Worm (Caenorhabditis elegans) whole organism, late embryonic: ENCODE measurements around the gene Y57G11C.38.

Experiments used
- K02D7.2 ChIP-seq: sonication (generic microtip); optimal IDR thresholded peaks from 2 replicates; lab custom pipeline; 2017; ENCODE audit warnings: mild to moderate bottlenecking, missing genetic modification characterization, missing compliant biosample characterization
- ama-1 ChIP-seq: fragments of 150-350 bp; optimal IDR thresholded peaks from 2 replicates; lab custom pipeline; 2014
- ceh-2 ChIP-seq: sonication (generic microtip); optimal IDR thresholded peaks from 2 replicates; lab custom pipeline; 2016; ENCODE audit warnings: missing genotype, missing genetic modification characterization, missing compliant biosample characterization
- dmd-4 ChIP-seq: sonication (generic microtip); optimal IDR thresholded peaks from 2 replicates; lab custom pipeline; 2016; ENCODE audit warnings: borderline replicate concordance, missing genetic modification characterization, missing compliant biosample characterization
- hlh-15 ChIP-seq: sonication (generic microtip); optimal IDR thresholded peaks from 2 replicates; lab custom pipeline; 2016; ENCODE audit warnings: missing genetic modification characterization, missing compliant biosample characterization
- sox-4 ChIP-seq: sonication (generic microtip); optimal IDR thresholded peaks from 2 replicates; lab custom pipeline; 2017; ENCODE audit warnings: mild to moderate bottlenecking, missing genetic modification characterization, inconsistent platforms, missing compliant biosample characterization
- ttx-3 ChIP-seq: sonication (generic microtip); optimal IDR thresholded peaks from 2 replicates; lab custom pipeline; 2016; ENCODE audit warnings: missing genetic modification reagents, missing genetic modification characterization, missing compliant biosample characterization
- unc-86 ChIP-seq: sonication (generic microtip); optimal IDR thresholded peaks from 2 replicates; lab custom pipeline; 2016; ENCODE audit warnings: missing genetic modification characterization, missing compliant biosample characterization

- TF ChIP-seq ceh-2 (no peak), K02D7.2 (tag; lab: Kevin White, UChicago) (no peak), ama-1 (lab: Kevin White, UChicago) (no peak), hlh-15 (no peak), ttx-3 (tag; lab: Kevin White, UChicago) (no peak), unc-86 (tag; lab: Kevin White, UChicago) (no peak), dmd-4 (tag; lab: Kevin White, UChicago) (no peak), sox-4 (tag; lab: Kevin White, UChicago) (no peak)
Observed at ce11 chrIV:14828218-14828617, 34.0 kb upstream of the Y57G11C.38 start.
